Fruit fly (Drosophila melanogaster) whole organism, embryonic: ENCODE measurements around the gene CG15725.
A peak's percentile ranks its signal among the peaks of the same experiment; 100 is the strongest.

Experiments used
- CG10321 ChIP-seq: fragments of 200-800 bp; sonication (Bioruptor generic); IDR thresholded peaks from 2 replicates; pipeline ENCODE4 v1.3.6; 2022; ENCODE audit warnings: missing biosample characterization, missing genetic modification characterization
- CG10431 ChIP-seq: fragments of 200-800 bp; sonication (Bioruptor generic); optimal IDR thresholded peaks from 3 replicates; lab custom pipeline; 2018; ENCODE audit warnings: missing biosample characterization, mild to moderate bottlenecking, missing genetic modification characterization
- CG11093 ChIP-seq: fragments of 200-800 bp; sonication (Bioruptor generic); IDR thresholded peaks from 3 replicates; pipeline ENCODE4 v1.3.6; 2022; ENCODE audit warnings: missing biosample characterization, missing genetic modification characterization
- CG12744 ChIP-seq: fragments of 200-800 bp; sonication (Bioruptor generic); optimal IDR thresholded peaks from 2 replicates; lab custom pipeline; 2016; ENCODE audit warnings: missing biosample characterization, missing genetic modification characterization
- CG13287 ChIP-seq: fragments of 200-800 bp; sonication (Bioruptor generic); IDR thresholded peaks from 2 replicates; pipeline ENCODE4 v1.3.6; 2022; ENCODE audit warnings: missing biosample characterization, missing genetic modification characterization; ENCODE audit not compliant: partially characterized antibody
- CG13424 ChIP-seq: fragments of 200-800 bp; sonication (Bioruptor generic); optimal IDR thresholded peaks from 2 replicates; lab custom pipeline; 2019; ENCODE audit warnings: missing biosample characterization, mild to moderate bottlenecking, missing genetic modification characterization, moderate library complexity
- CG14710 ChIP-seq: fragments of 200-800 bp; sonication (Bioruptor generic); optimal IDR thresholded peaks from 3 replicates; lab custom pipeline; 2019; ENCODE audit warnings: missing biosample characterization, mild to moderate bottlenecking, missing genetic modification characterization, moderate library complexity
- CG15479 ChIP-seq: fragments of 200-800 bp; sonication (Bioruptor generic); optimal IDR thresholded peaks from 3 replicates; lab custom pipeline; 2019; ENCODE audit warnings: missing biosample characterization, mild to moderate bottlenecking, missing genetic modification characterization, moderate library complexity
- CG1602 ChIP-seq: fragments of 200-800 bp; sonication (Bioruptor generic); optimal IDR thresholded peaks from 3 replicates; lab custom pipeline; 2016; ENCODE audit warnings: missing biosample characterization, missing genetic modification characterization
- CG16815 ChIP-seq: fragments of 200-800 bp; sonication (Bioruptor generic); optimal IDR thresholded peaks from 3 replicates; lab custom pipeline; 2017; ENCODE audit warnings: missing biosample characterization, mild to moderate bottlenecking, missing genetic modification characterization
- CG7357 ChIP-seq: fragments of 200-800 bp; sonication (Bioruptor generic); IDR thresholded peaks from 3 replicates; pipeline ENCODE4 v1.3.6; 2022; ENCODE audit warnings: missing biosample characterization, missing genetic modification characterization
- CG7987 ChIP-seq: fragments of 200-800 bp; sonication (Bioruptor generic); optimal IDR thresholded peaks from 2 replicates; lab custom pipeline; 2018; ENCODE audit warnings: missing biosample characterization, mild to moderate bottlenecking, missing genetic modification characterization, moderate library complexity
- Deaf1 ChIP-seq: fragments of 200-800 bp; optimal IDR thresholded peaks from 3 replicates; lab custom pipeline; 2019; ENCODE audit warnings: missing biosample characterization, mild to moderate bottlenecking, missing genetic modification characterization, moderate library complexity
- ERR ChIP-seq: fragments of 200-800 bp; sonication (Bioruptor generic); optimal IDR thresholded peaks from 2 replicates; lab custom pipeline; 2016; ENCODE audit warnings: missing biosample characterization, missing genetic modification characterization
- Eip74EF ChIP-seq, 2 experiments: fragments of 200-800 bp in 1 of 2; fragments of >200 bp in 1 of 2; sonication (Bioruptor generic) in 1 of 2; optimal IDR thresholded peaks; 2 replicates each; lab custom pipeline; 2017 to 2019; ENCODE audit warnings: missing biosample characterization in 2 of 2, missing genetic modification characterization in 2 of 2, mild to moderate bottlenecking in 1 of 2, moderate library complexity in 1 of 2
- GATAe ChIP-seq: fragments of 200-800 bp; sonication (Bioruptor generic); conservative IDR thresholded peaks from 2 replicates; pipeline ENCODE4 v1.3.6; 2022; ENCODE audit warnings: missing biosample characterization, missing genetic modification characterization
- H2.0 ChIP-seq: fragments of 200-800 bp; sonication (Bioruptor generic); IDR thresholded peaks from 2 replicates; pipeline ENCODE4 v1.3.6; 2022; ENCODE audit warnings: missing biosample characterization, missing genetic modification characterization
- HLH54F ChIP-seq: fragments of 200-800 bp; sonication (Bioruptor generic); optimal IDR thresholded peaks from 3 replicates; lab custom pipeline; 2016; ENCODE audit warnings: missing biosample characterization, missing genetic modification characterization
- HLHmδ ChIP-seq: fragments of 200-800 bp; sonication (Bioruptor generic); optimal IDR thresholded peaks from 2 replicates; lab custom pipeline; 2018; ENCODE audit warnings: missing biosample characterization, mild to moderate bottlenecking, missing genetic modification characterization, moderate library complexity
- Hey ChIP-seq: fragments of 200-800 bp; sonication (Bioruptor generic); optimal IDR thresholded peaks from 3 replicates; lab custom pipeline; 2018; ENCODE audit warnings: missing biosample characterization, mild to moderate bottlenecking, missing genetic modification characterization
- Hmr ChIP-seq: fragments of 200-800 bp; sonication (Bioruptor generic); optimal IDR thresholded peaks from 3 replicates; lab custom pipeline; 2017; ENCODE audit warnings: mild to moderate bottlenecking, missing biosample characterization, missing genetic modification reagents, missing genetic modification characterization
- Hr78 ChIP-seq, 2 experiments: fragments of 200-800 bp in 1 of 2; fragments of >200 bp in 1 of 2; sonication (Bioruptor generic) in 1 of 2; optimal IDR thresholded peaks; 2 replicates each; lab custom pipeline; 2017 to 2019; ENCODE audit warnings: missing biosample characterization in 2 of 2, missing genetic modification characterization in 2 of 2, mild to moderate bottlenecking in 1 of 2, moderate library complexity in 1 of 2
- Oaz ChIP-seq: fragments of 200-800 bp; sonication (Bioruptor generic); IDR thresholded peaks from 2 replicates; pipeline ENCODE4 v1.3.6; 2022; ENCODE audit warnings: missing biosample characterization, missing genetic modification characterization
- Sox100B ChIP-seq: fragments of 200-800 bp; sonication (Bioruptor generic); optimal IDR thresholded peaks from 3 replicates; lab custom pipeline; 2018; ENCODE audit warnings: missing biosample characterization, mild to moderate bottlenecking, missing genetic modification characterization
- aop ChIP-seq: fragments of 200-800 bp; sonication (Bioruptor generic); IDR thresholded peaks from 2 replicates; pipeline ENCODE4 v1.3.6; 2022; ENCODE audit warnings: missing biosample characterization, missing genetic modification characterization
- cg ChIP-seq: fragments of 200-800 bp; sonication (Bioruptor generic); optimal IDR thresholded peaks from 3 replicates; lab custom pipeline; 2019; ENCODE audit warnings: missing biosample characterization, mild to moderate bottlenecking, missing genetic modification characterization, moderate library complexity
- chinmo ChIP-seq: fragments of 200-800 bp; sonication (Bioruptor generic); IDR thresholded peaks from 4 replicates; pipeline ENCODE4 v1.3.6; 2022; ENCODE audit warnings: missing biosample characterization, missing genetic modification characterization; ENCODE audit not compliant: partially characterized antibody
- crc ChIP-seq: fragments of 200-800 bp; sonication (Bioruptor generic); optimal IDR thresholded peaks from 2 replicates; lab custom pipeline; 2016; ENCODE audit warnings: missing biosample characterization, missing genetic modification characterization
- croc ChIP-seq: fragments of 200-800 bp; sonication (Bioruptor generic); conservative IDR thresholded peaks from 3 replicates; pipeline ENCODE4 v1.3.6; 2022; ENCODE audit warnings: missing biosample characterization, missing genetic modification characterization
- cwo ChIP-seq: fragments of 200-800 bp; sonication (Bioruptor generic); optimal IDR thresholded peaks from 3 replicates; lab custom pipeline; 2017; ENCODE audit warnings: missing biosample characterization, missing genetic modification characterization, mild to moderate bottlenecking, moderate library complexity, missing genetic modification reagents
- fd3F ChIP-seq: fragments of 200-800 bp; sonication (Bioruptor generic); optimal IDR thresholded peaks from 2 replicates; lab custom pipeline; 2018; ENCODE audit warnings: missing biosample characterization, mild to moderate bottlenecking, missing genetic modification characterization, moderate library complexity
- grn ChIP-seq: fragments of 200-800 bp; sonication (Bioruptor generic); optimal IDR thresholded peaks from 3 replicates; lab custom pipeline; 2017; ENCODE audit warnings: missing biosample characterization, missing genetic modification characterization
- gsb-n ChIP-seq: fragments of 200-800 bp; sonication (Bioruptor generic); optimal IDR thresholded peaks from 3 replicates; lab custom pipeline; 2018; ENCODE audit warnings: missing biosample characterization, mild to moderate bottlenecking, missing genetic modification characterization
- nau ChIP-seq: fragments of 200-800 bp; sonication (Bioruptor generic); optimal IDR thresholded peaks from 3 replicates; lab custom pipeline; 2017; ENCODE audit warnings: missing biosample characterization, mild to moderate bottlenecking, missing genetic modification characterization, missing genetic modification reagents
- pzg ChIP-seq: fragments of 200-800 bp; sonication (Bioruptor generic); optimal IDR thresholded peaks from 3 replicates; lab custom pipeline; 2018; ENCODE audit warnings: missing biosample characterization, mild to moderate bottlenecking, missing genetic modification characterization, moderate library complexity
- rib ChIP-seq: fragments of 200-800 bp; sonication (Bioruptor generic); IDR thresholded peaks from 2 replicates; pipeline ENCODE4 v1.3.6; 2022; ENCODE audit warnings: missing biosample characterization, missing genetic modification characterization
- sd ChIP-seq: fragments of 200-800 bp; sonication (Bioruptor generic); optimal IDR thresholded peaks from 3 replicates; lab custom pipeline; 2018; ENCODE audit warnings: missing biosample characterization, mild to moderate bottlenecking, missing genetic modification characterization, moderate library complexity
- sqz ChIP-seq: fragments of 200-800 bp; sonication (Bioruptor generic); optimal IDR thresholded peaks from 3 replicates; lab custom pipeline; 2018; ENCODE audit warnings: missing biosample characterization, mild to moderate bottlenecking, missing genetic modification characterization
- stc ChIP-seq: fragments of 200-800 bp; sonication (Bioruptor generic); IDR thresholded peaks from 2 replicates; pipeline ENCODE4 v1.3.6; 2022; ENCODE audit warnings: missing biosample characterization, missing genetic modification characterization
- tio ChIP-seq: fragments of 200-800 bp; sonication (Bioruptor generic); optimal IDR thresholded peaks from 2 replicates; lab custom pipeline; 2017; ENCODE audit warnings: missing biosample characterization, missing genetic modification characterization, inconsistent platforms
- twi ChIP-seq: fragments of 200-800 bp; optimal IDR thresholded peaks from 2 replicates; lab custom pipeline; 2019; ENCODE audit warnings: missing biosample characterization, mild to moderate bottlenecking, missing genetic modification characterization, moderate library complexity

The CG15725 gene

DNA sequence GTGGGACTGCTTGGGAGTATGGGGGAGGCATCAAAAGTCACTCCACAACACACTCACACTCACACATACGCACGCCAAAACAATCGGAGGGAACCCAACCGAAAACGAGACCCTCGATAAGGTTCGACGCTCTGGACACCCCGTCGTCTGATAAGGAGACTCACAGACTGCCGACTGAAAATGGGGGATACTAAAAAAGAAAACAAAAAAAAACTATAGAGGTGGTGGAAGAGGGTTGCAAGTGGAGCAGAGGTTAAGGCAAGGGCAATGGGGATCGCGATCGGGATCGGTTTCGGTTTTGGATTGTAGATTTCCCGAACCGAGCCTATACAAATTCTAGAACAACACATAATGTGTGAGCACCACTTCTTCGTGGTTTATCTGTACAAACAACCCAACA, 36.9 kb upstream of the CG15725 start (continued):
- TF ChIP-seq twi (tag; lab: Kevin White, UChicago) (no peak), pzg (GFP tag; lab: Kevin White, UChicago) (no peak), Eip74EF (GFP tag; optimal IDR thresholded peaks at IDR 0.05; lab: Kevin White, UChicago) (no peak), Hr78 (GFP tag; optimal IDR thresholded peaks at IDR 0.05; lab: Kevin White, UChicago) (peak in 1 of 2 experiments; percentile 85), croc (GFP tag; lab: Robert Waterston, UW) (no peak), aop (GFP tag; lab: Robert Waterston, UW) (no peak), Oaz (GFP tag; lab: Robert Waterston, UW) (no peak), stc (GFP tag; lab: Robert Waterston, UW) (no peak), cwo (GFP tag; lab: Kevin White, UChicago) (peak; percentile 66), CG11093 (GFP tag; lab: Robert Waterston, UW) (no peak), crc (GFP tag; lab: Kevin White, UChicago) (no peak), chinmo (0 out of 4 replicates have a peak, but pooled peaks have one; percentile 54), CG1602 (GFP tag; lab: Kevin White, UChicago) (no peak), Hey (tag; lab: Kevin White, UChicago) (peak; percentile 2), fd3F (GFP tag; lab: Kevin White, UChicago) (no peak), HLHmδ (GFP tag; lab: Kevin White, UChicago) (no peak), CG7987 (GFP tag; lab: Kevin White, UChicago) (no peak), rib (peak; percentile 33; the same call in 1 of the 2 replicates), CG15479 (no peak), CG7357 (GFP tag; lab: Robert Waterston, UW) (no peak), HLH54F (no peak), H2.0 (GFP tag; lab: Robert Waterston, UW) (no peak), CG13424 (tag; lab: Kevin White, UChicago) (no peak), CG10431 (no peak), sqz (GFP tag; lab: Kevin White, UChicago) (peak; percentile 60), CG14710 (tag; lab: Kevin White, UChicago) (no peak), CG12744 (GFP tag; lab: Kevin White, UChicago) (no peak), gsb-n (tag; lab: Kevin White, UChicago) (no peak), CG13287 (GFP tag; lab: Robert Waterston, UW) (no peak), CG16815 (no peak), ERR (peak; percentile 94), Deaf1 (peak; percentile 59), GATAe (GFP tag; lab: Robert Waterston, UW) (no peak), nau (GFP tag; lab: Kevin White, UChicago) (no peak), cg (GFP tag; lab: Kevin White, UChicago) (peak; percentile 43), Sox100B (no peak), grn (GFP tag; lab: Kevin White, UChicago) (peak; percentile 80), Hmr (GFP tag; lab: Kevin White, UChicago) (peak; percentile 1), sd (tag; lab: Kevin White, UChicago) (no peak), CG10321 (GFP tag; lab: Robert Waterston, UW) (no peak), tio (GFP tag; lab: Kevin White, UChicago) (no peak)
- TF ChIP-seq, all 482 proteins: peak for 19
